Fruit fly (Drosophila melanogaster): ENCODE measurements around the gene CG4281.

Gene CG4281

DNA sequence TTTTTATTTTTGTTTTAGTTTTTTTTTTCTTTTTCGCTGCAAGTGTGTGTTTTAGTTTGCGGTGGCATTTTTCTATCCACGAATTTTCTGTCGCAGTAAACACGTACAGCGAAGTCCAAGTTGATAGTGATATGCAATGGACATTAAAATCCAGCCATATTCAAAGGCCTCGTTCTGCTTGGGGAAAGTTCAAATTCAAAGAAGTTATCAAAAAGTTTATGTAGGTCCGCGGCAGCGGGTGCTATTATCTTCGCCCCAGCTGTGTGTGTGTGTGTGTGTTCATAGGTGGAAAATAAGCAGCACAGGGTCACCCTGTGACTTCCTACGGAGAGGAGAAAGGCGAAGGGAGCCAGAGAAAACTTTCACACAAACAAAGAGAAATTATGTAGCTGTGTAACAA, 22.6 kb upstream of the CG4281 start (continued):
- TF ChIP-seq lilli (GFP tag; optimal IDR thresholded peaks at IDR 0.05): peak; percentile 48
- TF ChIP-seq HLH3B (GFP tag; IDR thresholded peaks at IDR 0.05): peak; percentile 61
- TF ChIP-seq slbo (GFP tag; IDR thresholded peaks at IDR 0.05): peak; percentile 76
- TF ChIP-seq phol (tag; optimal IDR thresholded peaks at IDR 0.05): peak; percentile 53
- TF ChIP-seq slp2 (GFP tag; optimal IDR thresholded peaks at IDR 0.05): peak; percentile 14
- TF ChIP-seq CG4404 (GFP tag; IDR thresholded peaks at IDR 0.05): no peak
- TF ChIP-seq Side (GFP tag; optimal IDR thresholded peaks at IDR 0.05): peak; percentile 22
- TF ChIP-seq CG12071 (GFP tag; optimal IDR thresholded peaks at IDR 0.05): peak; percentile 61
- TF ChIP-seq CG17328 (GFP tag; IDR thresholded peaks at IDR 0.05): peak; percentile 77
- peak; percentile 65 for TF ChIP-seq CG12391 (tag; optimal IDR thresholded peaks at IDR 0.05)
- TF ChIP-seq Drgx (GFP tag; IDR thresholded peaks at IDR 0.05): peak; percentile 86
- peak; percentile 15 for TF ChIP-seq HHEX (GFP tag; optimal IDR thresholded peaks at IDR 0.05)
- TF ChIP-seq CG4707 (GFP tag; optimal IDR thresholded peaks at IDR 0.05): peak; percentile 65
- TF ChIP-seq CG6654 (GFP tag; optimal IDR thresholded peaks at IDR 0.05): no peak
- 0 out of 3 replicates have a peak, but pooled peaks have one; percentile 24 for TF ChIP-seq CG6175 (GFP tag; IDR thresholded peaks at IDR 0.05)
- peak; percentile 40 to 74 for TF ChIP-seq bsh (GFP tag; optimal IDR thresholded peaks at IDR 0.05)
- TF ChIP-seq ash1 (GFP tag; optimal IDR thresholded peaks at IDR 0.05): no peak
- TF ChIP-seq CG11723 (GFP tag; optimal IDR thresholded peaks at IDR 0.05): peak; percentile 51
- TF ChIP-seq CG14050 (GFP tag; IDR thresholded peaks at IDR 0.05): peak; percentile 78
- TF ChIP-seq CG9727 (GFP tag; optimal IDR thresholded peaks at IDR 0.05): peak; percentile 19
- peak; percentile 28 for TF ChIP-seq CG12219 (GFP tag; optimal IDR thresholded peaks at IDR 0.05)
- TF ChIP-seq CG10267 (tag; optimal IDR thresholded peaks at IDR 0.05): peak; percentile 5
- 0 out of 2 replicates have a peak, but pooled peaks have one; percentile 32 for TF ChIP-seq toy (GFP tag; IDR thresholded peaks at IDR 0.05)
- peak; percentile 29 for TF ChIP-seq bcd (GFP tag; optimal IDR thresholded peaks at IDR 0.05)
- TF ChIP-seq CG10565 (GFP tag; optimal IDR thresholded peaks at IDR 0.05): no peak
- TF ChIP-seq CG4424 (GFP tag; optimal IDR thresholded peaks at IDR 0.05): peak; percentile 48
- no peak for TF ChIP-seq CG6765 (GFP tag; optimal IDR thresholded peaks at IDR 0.05)
- TF ChIP-seq esg (GFP tag; conservative IDR thresholded peaks at IDR 0.05): peak; percentile 35; the same call in 1 of the 2 replicates
- peak; percentile 65 for TF ChIP-seq E2f1 (GFP tag; IDR thresholded peaks at IDR 0.05)
- peak; percentile 5 for TF ChIP-seq shn (GFP tag; optimal IDR thresholded peaks at IDR 0.05)
- TF ChIP-seq vvl (GFP tag; IDR thresholded peaks at IDR 0.05): peak; percentile 84
- TF ChIP-seq Atf3 (GFP tag; optimal IDR thresholded peaks at IDR 0.05): peak; percentile 43
- 0 out of 3 replicates have a peak, but pooled peaks have one; percentile 14 for TF ChIP-seq Aef1 (GFP tag; IDR thresholded peaks at IDR 0.05)
- TF ChIP-seq onecut (GFP tag; IDR thresholded peaks at IDR 0.05): 0 out of 2 replicates have a peak, but pooled peaks have one; percentile 27
- peak; percentile 52; the same call in 2 of the 3 replicates for TF ChIP-seq B-H1 (GFP tag; IDR thresholded peaks at IDR 0.05)
- peak; percentile 60 for TF ChIP-seq dati (GFP tag; IDR thresholded peaks at IDR 0.05)
- TF ChIP-seq H15 (GFP tag; IDR thresholded peaks at IDR 0.05): 0 out of 3 replicates have a peak, but pooled peaks have one; percentile 42
- TF ChIP-seq CG8089 (GFP tag; optimal IDR thresholded peaks at IDR 0.05): peak; percentile 43
- TF ChIP-seq CG2116 (GFP tag; optimal IDR thresholded peaks at IDR 0.05): no peak
- TF ChIP-seq CG7357 (GFP tag; IDR thresholded peaks at IDR 0.05): peak; percentile 50; the same call in 1 of the 3 replicates
- no peak for TF ChIP-seq Lpt (GFP tag; optimal IDR thresholded peaks at IDR 0.05)
- TF ChIP-seq CG17568 (GFP tag; optimal IDR thresholded peaks at IDR 0.05): peak; percentile 39
- TF ChIP-seq CG4820 (GFP tag; optimal IDR thresholded peaks at IDR 0.05): peak; percentile 16
- no peak for TF ChIP-seq CG14860 (GFP tag; IDR thresholded peaks at IDR 0.05; ENCODE audit: partially characterized antibody)
- TF ChIP-seq jing (GFP tag; optimal IDR thresholded peaks at IDR 0.05): peak; percentile 66
- peak; percentile 51 for TF ChIP-seq CG14667 (GFP tag; IDR thresholded peaks at IDR 0.05)
- TF ChIP-seq ham (GFP tag; IDR thresholded peaks at IDR 0.05): no peak
- peak; percentile 43 for TF ChIP-seq CG43689 (GFP tag; IDR thresholded peaks at IDR 0.05)
- peak; percentile 36 for TF ChIP-seq Nf-YB (GFP tag; optimal IDR thresholded peaks at IDR 0.05)
- TF ChIP-seq Hr51 (GFP tag; optimal IDR thresholded peaks at IDR 0.05): peak in 1 of 2 experiments; percentile 71
- peak; percentile 31 for TF ChIP-seq Abd-B (GFP tag; optimal IDR thresholded peaks at IDR 0.05)
